Fruit fly (Drosophila melanogaster) whole organism, prepupa: ENCODE results near the gene Miro.

Experiments
- Blimp-1 ChIP-seq: fragments of 200-800 bp; sonication (Bioruptor generic); optimal IDR thresholded peaks from 3 replicates; lab custom pipeline; 2017; ENCODE audit warnings: missing biosample characterization, missing genetic modification characterization, mild to moderate bottlenecking, moderate library complexity, missing genetic modification reagents
- CG10631 ChIP-seq: fragments of 200-800 bp; sonication (Bioruptor generic); optimal IDR thresholded peaks from 2 replicates; lab custom pipeline; 2016; ENCODE audit warnings: missing biosample characterization, missing genetic modification characterization
- CG11294 ChIP-seq: fragments of 200-800 bp; sonication (Bioruptor generic); IDR thresholded peaks from 2 replicates; pipeline ENCODE4 v1.3.6; 2022; ENCODE audit warnings: missing biosample characterization, missing genetic modification characterization
- CG11762 ChIP-seq: fragments of 200-800 bp; sonication (Bioruptor generic); optimal IDR thresholded peaks from 3 replicates; lab custom pipeline; 2016; ENCODE audit warnings: missing biosample characterization, missing genetic modification characterization; ENCODE audit not compliant: insufficient read depth
- CG11902 ChIP-seq: fragments of 200-800 bp; sonication (Bioruptor generic); optimal IDR thresholded peaks from 3 replicates; lab custom pipeline; 2016; ENCODE audit warnings: missing biosample characterization, missing genetic modification characterization
- CG15336 ChIP-seq: fragments of 200-800 bp; sonication (Bioruptor generic); IDR thresholded peaks from 2 replicates; pipeline ENCODE4 v1.3.6; 2022; ENCODE audit warnings: missing biosample characterization, missing genetic modification characterization
- CG16779 ChIP-seq: fragments of 200-800 bp; sonication (Bioruptor generic); optimal IDR thresholded peaks from 3 replicates; lab custom pipeline; 2017; ENCODE audit warnings: missing biosample characterization, mild to moderate bottlenecking, missing genetic modification characterization
- CG3032 ChIP-seq: fragments of 200-800 bp; optimal IDR thresholded peaks from 2 replicates; lab custom pipeline; 2019; ENCODE audit warnings: missing biosample characterization, mild to moderate bottlenecking, missing genetic modification characterization, moderate library complexity
- CG32006 ChIP-seq: fragments of 200-800 bp; sonication (Bioruptor generic); optimal IDR thresholded peaks from 3 replicates; lab custom pipeline; 2017; ENCODE audit warnings: missing biosample characterization, mild to moderate bottlenecking, missing genetic modification characterization
- CG3919 ChIP-seq: fragments of 200-800 bp; sonication (Bioruptor generic); optimal IDR thresholded peaks from 3 replicates; lab custom pipeline; 2016; ENCODE audit warnings: missing biosample characterization, missing genetic modification characterization
- CG4318 ChIP-seq: fragments of 200-800 bp; sonication (Bioruptor generic); optimal IDR thresholded peaks from 3 replicates; lab custom pipeline; 2017; ENCODE audit warnings: missing biosample characterization, mild to moderate bottlenecking, missing genetic modification characterization
- CG6163 ChIP-seq: fragments of 200-800 bp; sonication (Bioruptor generic); IDR thresholded peaks from 3 replicates; pipeline ENCODE4 v1.3.6; 2022; ENCODE audit warnings: missing biosample characterization, missing genetic modification characterization
- CG6276 ChIP-seq: fragments of 200-800 bp; sonication (Bioruptor generic); optimal IDR thresholded peaks from 2 replicates; lab custom pipeline; 2017; ENCODE audit warnings: missing biosample characterization, mild to moderate bottlenecking, missing genetic modification characterization
- CG6808 ChIP-seq: fragments of 200-800 bp; sonication (Bioruptor generic); optimal IDR thresholded peaks from 3 replicates; lab custom pipeline; 2017; ENCODE audit warnings: missing biosample characterization, missing genetic modification characterization, mild to moderate bottlenecking, moderate library complexity, missing genetic modification reagents
- CG7368 ChIP-seq: fragments of 200-800 bp; sonication (Bioruptor generic); optimal IDR thresholded peaks from 3 replicates; lab custom pipeline; 2016; ENCODE audit warnings: missing biosample characterization, missing genetic modification characterization
- CG8119 ChIP-seq: fragments of 200-800 bp; sonication (Bioruptor generic); IDR thresholded peaks from 3 replicates; pipeline ENCODE4 v1.3.6; 2022; ENCODE audit warnings: missing biosample characterization, missing genetic modification characterization
- CG8319 ChIP-seq: fragments of 200-800 bp; sonication (Bioruptor generic); optimal IDR thresholded peaks from 3 replicates; lab custom pipeline; 2016; ENCODE audit warnings: missing biosample characterization, missing genetic modification characterization
- CG8632 ChIP-seq: fragments of 200-800 bp; sonication (Bioruptor generic); optimal IDR thresholded peaks from 3 replicates; lab custom pipeline; 2016; ENCODE audit warnings: missing biosample characterization, missing genetic modification characterization
- CG9139 ChIP-seq: fragments of 200-800 bp; sonication (Bioruptor generic); optimal IDR thresholded peaks from 3 replicates; lab custom pipeline; 2017; ENCODE audit warnings: missing biosample characterization, mild to moderate bottlenecking, missing genetic modification characterization
- Eip75B ChIP-seq: fragments of 200-800 bp; sonication (Bioruptor generic); optimal IDR thresholded peaks from 3 replicates; lab custom pipeline; 2016; ENCODE audit warnings: missing biosample characterization, missing genetic modification characterization
- Eip78C ChIP-seq: fragments of 200-800 bp; sonication (Bioruptor generic); peaks from one replicate; lab custom pipeline; 2016; ENCODE audit warnings: missing biosample characterization, missing genetic modification characterization
- Eip93F ChIP-seq: fragments of 200-800 bp; sonication (Bioruptor generic); optimal IDR thresholded peaks from 2 replicates; lab custom pipeline; 2016; ENCODE audit warnings: missing biosample characterization, mild to moderate bottlenecking, missing genetic modification characterization
- Ets21C ChIP-seq: fragments of 200-800 bp; sonication (Bioruptor generic); optimal IDR thresholded peaks from 3 replicates; lab custom pipeline; 2016; ENCODE audit warnings: missing biosample characterization, missing genetic modification characterization
- Gug ChIP-seq: fragments of 200-800 bp; sonication (Bioruptor generic); IDR thresholded peaks from 2 replicates; pipeline ENCODE4 v1.3.6; 2022; ENCODE audit warnings: missing biosample characterization, missing genetic modification characterization
- Hr38 ChIP-seq: sonication (Bioruptor generic); optimal IDR thresholded peaks from 2 replicates; lab custom pipeline; 2016; ENCODE audit warnings: missing biosample characterization, missing genetic modification characterization
- Hr39 ChIP-seq: fragments of 200-800 bp; sonication (Bioruptor generic); optimal IDR thresholded peaks from 2 replicates; lab custom pipeline; 2016; ENCODE audit warnings: missing biosample characterization, missing genetic modification characterization
- Hr4 ChIP-seq: fragments of 200-800 bp; sonication (Bioruptor generic); optimal IDR thresholded peaks from 3 replicates; lab custom pipeline; 2016; ENCODE audit warnings: missing biosample characterization, missing genetic modification characterization
- Lpt ChIP-seq: fragments of 200-800 bp; sonication (Bioruptor generic); optimal IDR thresholded peaks from 3 replicates; lab custom pipeline; 2016; ENCODE audit warnings: missing biosample characterization, missing genetic modification characterization
- Met ChIP-seq: fragments of 200-800 bp; sonication (Bioruptor generic); optimal IDR thresholded peaks from 3 replicates; lab custom pipeline; 2016; ENCODE audit warnings: missing biosample characterization, missing genetic modification characterization
- Sox102F ChIP-seq: fragments of 200-800 bp; sonication (Bioruptor generic); optimal IDR thresholded peaks from 2 replicates; lab custom pipeline; 2016; ENCODE audit warnings: missing biosample characterization, mild to moderate bottlenecking, missing genetic modification characterization
- Sox14 ChIP-seq: fragments of 200-800 bp; sonication (Bioruptor generic); optimal IDR thresholded peaks from 3 replicates; lab custom pipeline; 2016; ENCODE audit warnings: missing biosample characterization, missing genetic modification characterization
- Sox15 ChIP-seq: fragments of 200-800 bp; sonication (Bioruptor generic); optimal IDR thresholded peaks from 3 replicates; lab custom pipeline; 2016; ENCODE audit warnings: missing biosample characterization, missing genetic modification characterization
- achi ChIP-seq: fragments of 200-800 bp; sonication (Bioruptor generic); optimal IDR thresholded peaks from 3 replicates; lab custom pipeline; 2016; ENCODE audit warnings: missing biosample characterization, missing genetic modification characterization
- acj6 ChIP-seq: fragments of 200-800 bp; sonication (Bioruptor generic); optimal IDR thresholded peaks from 3 replicates; lab custom pipeline; 2016; ENCODE audit warnings: missing biosample characterization, missing genetic modification characterization
- cyc ChIP-seq: fragments of 200-800 bp; sonication (Bioruptor generic); optimal IDR thresholded peaks from 3 replicates; lab custom pipeline; 2016; ENCODE audit warnings: missing biosample characterization, missing genetic modification characterization
- dac ChIP-seq: fragments of 200-800 bp; sonication (Bioruptor generic); optimal IDR thresholded peaks from 2 replicates; lab custom pipeline; 2017; ENCODE audit warnings: missing biosample characterization, mild to moderate bottlenecking, missing genetic modification characterization
- eg ChIP-seq: fragments of 200-800 bp; sonication (Bioruptor generic); IDR thresholded peaks from 3 replicates; pipeline ENCODE4 v1.3.6; 2022; ENCODE audit warnings: missing biosample characterization, missing genetic modification characterization
- esn ChIP-seq: fragments of 200-800 bp; sonication (Bioruptor generic); optimal IDR thresholded peaks from 2 replicates; lab custom pipeline; 2016; ENCODE audit warnings: missing biosample characterization, mild to moderate bottlenecking, missing genetic modification characterization, moderate library complexity
- fd59A ChIP-seq: fragments of 200-800 bp; sonication (Bioruptor generic); optimal IDR thresholded peaks from 2 replicates; lab custom pipeline; 2017; ENCODE audit warnings: missing biosample characterization, mild to moderate bottlenecking, missing genetic modification characterization, missing genetic modification reagents
- fd85E ChIP-seq: fragments of 200-800 bp; sonication (Bioruptor generic); optimal IDR thresholded peaks from 3 replicates; lab custom pipeline; 2016; ENCODE audit warnings: missing biosample characterization, missing genetic modification characterization
- net ChIP-seq: fragments of 200-800 bp; sonication (Bioruptor generic); optimal IDR thresholded peaks from 3 replicates; lab custom pipeline; 2016; ENCODE audit warnings: missing biosample characterization, missing genetic modification characterization
- salr ChIP-seq, 2 experiments: fragments of 200-800 bp; sonication (Bioruptor generic); optimal IDR thresholded peaks; 3 replicates each; lab custom pipeline; 2016 to 2018; ENCODE audit warnings: missing biosample characterization in 2 of 2, missing genetic modification characterization in 2 of 2, mild to moderate bottlenecking in 1 of 2
- ss ChIP-seq, 2 experiments: fragments of 200-800 bp; sonication (Bioruptor generic); optimal IDR thresholded peaks; 2 replicates in 1 of 2; 3 replicates in 1 of 2; lab custom pipeline; 2017 to 2018; ENCODE audit warnings: mild to moderate bottlenecking in 2 of 2, missing biosample characterization in 2 of 2, missing genetic modification characterization in 2 of 2, moderate library complexity in 1 of 2
- svp ChIP-seq: fragments of 200-800 bp; sonication (Bioruptor generic); peaks from one replicate; lab custom pipeline; 2016; ENCODE audit warnings: missing biosample characterization, missing genetic modification characterization
- topi ChIP-seq: fragments of 200-800 bp; sonication (Bioruptor generic); optimal IDR thresholded peaks from 3 replicates; lab custom pipeline; 2016; ENCODE audit warnings: missing biosample characterization, missing genetic modification characterization

Miro gene

DNA sequence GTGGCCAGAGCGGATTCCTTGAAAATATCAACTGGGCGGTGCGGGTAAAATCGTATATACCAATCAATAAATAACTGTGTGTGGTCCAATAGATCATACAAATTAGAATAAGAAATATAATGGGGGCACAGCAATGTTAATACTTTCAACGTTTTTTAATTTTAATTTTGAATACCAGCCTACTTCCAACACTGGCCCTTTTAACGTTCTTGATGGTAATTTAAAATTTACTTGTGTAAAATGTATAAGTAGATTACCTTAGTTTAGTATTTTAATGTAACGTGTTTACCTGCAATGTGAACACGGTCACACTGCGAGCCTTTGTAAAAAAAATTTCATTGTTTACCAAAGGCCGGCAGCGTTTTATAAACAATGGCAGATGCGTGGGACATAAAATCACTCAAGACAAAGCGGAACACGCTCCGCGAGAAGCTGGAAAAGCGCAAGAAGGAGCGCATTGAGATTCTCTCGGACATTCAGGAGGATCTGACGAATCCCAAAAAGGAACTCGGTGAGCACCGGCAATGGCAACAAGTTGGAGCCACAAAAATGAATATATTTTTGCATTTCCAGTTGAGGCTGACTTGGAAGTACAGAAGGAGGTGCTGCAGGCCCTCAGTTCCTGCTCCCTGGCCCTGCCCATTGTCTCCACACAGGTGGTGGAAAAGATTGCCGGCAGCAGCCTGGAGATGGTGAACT lies 6.7 kb downstream of the Miro start, which contains the start of the genes KrT95D and Mettl3 (continued):
- TF ChIP-seq salr (GFP tag; optimal IDR thresholded peaks at IDR 0.05; lab: Kevin White, UChicago) (no peak), CG3919 (GFP tag; lab: Kevin White, UChicago) (no peak), fd59A (GFP tag; lab: Kevin White, UChicago) (no peak), Eip93F (GFP tag; lab: Kevin White, UChicago) (no peak), svp (GFP tag; lab: Kevin White, UChicago) (no peak), eg (no peak), Blimp-1 (no peak), CG11762 (GFP tag; lab: Kevin White, UChicago) (no peak), CG15336 (no peak), CG11294 (GFP tag; lab: Robert Waterston, UW) (no peak), Ets21C (GFP tag; lab: Kevin White, UChicago) (no peak), Eip75B (GFP tag; lab: Kevin White, UChicago) (no peak), Hr38 (no peak), topi (no peak), CG4318 (GFP tag; lab: Kevin White, UChicago) (no peak), dac (GFP tag; lab: Kevin White, UChicago) (no peak), Eip78C (GFP tag; lab: Kevin White, UChicago) (no peak), achi (GFP tag; lab: Kevin White, UChicago) (no peak), CG3032 (tag; lab: Kevin White, UChicago) (peak; percentile 1), esn (GFP tag; lab: Kevin White, UChicago) (no peak), CG6808 (GFP tag; lab: Kevin White, UChicago) (no peak), Hr4 (GFP tag; lab: Kevin White, UChicago) (peak; percentile 9), CG10631 (GFP tag; lab: Kevin White, UChicago) (no peak), ss (GFP tag; optimal IDR thresholded peaks at IDR 0.05; lab: Kevin White, UChicago) (no peak), CG11902 (GFP tag; lab: Kevin White, UChicago) (no peak)
- TF ChIP-seq, all 60 proteins: peak for 10

DNA sequence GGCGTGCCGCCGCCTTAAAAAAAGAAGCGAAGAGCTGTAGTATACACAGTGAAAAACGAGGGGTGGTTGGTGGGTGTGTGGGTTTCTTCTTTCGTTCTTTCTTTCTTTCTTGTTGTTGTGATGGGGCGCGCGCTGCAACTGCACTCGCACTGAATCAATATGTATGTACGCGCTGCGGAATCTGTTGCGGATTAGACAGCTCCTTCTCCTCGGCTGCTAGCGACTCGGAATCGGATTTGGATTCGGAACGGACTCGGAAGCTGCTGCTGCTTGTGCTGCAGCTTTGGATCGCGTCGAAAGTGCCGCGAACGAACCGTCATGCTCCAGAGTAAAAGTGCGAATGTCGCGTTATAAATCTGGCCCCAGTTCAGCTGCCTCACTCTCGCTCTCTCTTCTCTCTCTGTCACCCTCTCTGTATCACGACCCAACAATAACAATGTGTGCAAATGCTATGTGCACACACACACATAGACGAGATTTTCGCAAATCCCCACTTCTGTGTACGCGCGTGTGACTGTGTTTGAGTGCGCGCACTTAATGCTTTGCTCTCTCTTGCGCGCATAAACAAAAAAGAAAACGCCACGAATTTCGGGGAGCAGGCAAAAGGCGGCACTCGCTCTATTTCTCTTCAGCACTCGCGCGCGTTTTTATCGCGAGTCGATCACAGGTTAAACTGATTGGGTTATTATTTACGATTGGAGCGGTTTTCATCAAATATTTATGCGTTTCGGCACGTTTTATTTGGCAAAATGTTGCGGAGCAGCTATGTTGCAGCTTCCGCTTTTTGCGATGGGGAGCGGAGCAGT lies 7.4 kb downstream of the Miro start:
- TF ChIP-seq cyc (GFP tag; lab: Kevin White, UChicago) (no peak), net (GFP tag; lab: Kevin White, UChicago) (peak; percentile 64), CG8319 (GFP tag; lab: Kevin White, UChicago) (no peak), CG8632 (GFP tag; lab: Kevin White, UChicago) (no peak), Gug (peak; percentile 44; the same call in 1 of the 2 replicates), dac (GFP tag; lab: Kevin White, UChicago) (no peak), acj6 (GFP tag; lab: Kevin White, UChicago) (peak; percentile 3), achi (GFP tag; lab: Kevin White, UChicago) (peak; percentile 25), fd85E (GFP tag; lab: Kevin White, UChicago) (peak; percentile 36), CG8119 (peak; percentile 48), Hr38 (no peak), Sox102F (GFP tag; lab: Kevin White, UChicago) (peak; percentile 6), CG7368 (no peak), Sox14 (GFP tag; lab: Kevin White, UChicago) (peak; percentile 50), fd59A (GFP tag; lab: Kevin White, UChicago) (no peak), ss (GFP tag; optimal IDR thresholded peaks at IDR 0.05; lab: Kevin White, UChicago) (peak; percentile 55 to 58), CG11902 (GFP tag; lab: Kevin White, UChicago) (peak; percentile 11), Sox15 (GFP tag; lab: Kevin White, UChicago) (no peak), Ets21C (GFP tag; lab: Kevin White, UChicago) (no peak), Eip93F (GFP tag; lab: Kevin White, UChicago) (no peak), Eip78C (GFP tag; lab: Kevin White, UChicago) (peak; percentile 86), CG16779 (tag; lab: Kevin White, UChicago) (peak; percentile 65), CG9139 (GFP tag; lab: Kevin White, UChicago) (peak; percentile 18), Hr39 (peak; percentile 13), Lpt (GFP tag; lab: Kevin White, UChicago) (no peak), CG32006 (peak; percentile 34), CG6276 (GFP tag; lab: Kevin White, UChicago) (peak; percentile 54), Blimp-1 (peak; percentile 47), svp (GFP tag; lab: Kevin White, UChicago) (peak; percentile 94), Eip75B (GFP tag; lab: Kevin White, UChicago) (peak; percentile 53), eg (peak; percentile 67; the same call in 2 of the 3 replicates), Met (GFP tag; lab: Kevin White, UChicago) (no peak), CG6163 (GFP tag; lab: Robert Waterston, UW) (no peak; the same call in 2 of the 3 replicates)
